Fruit fly (Drosophila melanogaster) whole organism, prepupa: ENCODE measurements around the gene CG31904.

Source experiments
- Blimp-1 ChIP-seq: fragments of 200-800 bp; sonication (Bioruptor generic); optimal IDR thresholded peaks from 3 replicates; lab custom pipeline; 2017; ENCODE audit warnings: missing biosample characterization, missing genetic modification characterization, mild to moderate bottlenecking, moderate library complexity, missing genetic modification reagents
- CG10631 ChIP-seq: fragments of 200-800 bp; sonication (Bioruptor generic); optimal IDR thresholded peaks from 2 replicates; lab custom pipeline; 2016; ENCODE audit warnings: missing biosample characterization, missing genetic modification characterization
- CG10669 ChIP-seq: fragments of 200-800 bp; sonication (Bioruptor generic); optimal IDR thresholded peaks from 3 replicates; lab custom pipeline; 2018; ENCODE audit warnings: missing biosample characterization, mild to moderate bottlenecking, missing genetic modification characterization, moderate library complexity
- CG11902 ChIP-seq: fragments of 200-800 bp; sonication (Bioruptor generic); optimal IDR thresholded peaks from 3 replicates; lab custom pipeline; 2016; ENCODE audit warnings: missing biosample characterization, missing genetic modification characterization
- CG3032 ChIP-seq: fragments of 200-800 bp; optimal IDR thresholded peaks from 2 replicates; lab custom pipeline; 2019; ENCODE audit warnings: missing biosample characterization, mild to moderate bottlenecking, missing genetic modification characterization, moderate library complexity
- CG34406 ChIP-seq: fragments of 200-800 bp; sonication (Bioruptor generic); optimal IDR thresholded peaks from 3 replicates; lab custom pipeline; 2016; ENCODE audit warnings: missing biosample characterization, missing genetic modification characterization
- CG6276 ChIP-seq: fragments of 200-800 bp; sonication (Bioruptor generic); optimal IDR thresholded peaks from 2 replicates; lab custom pipeline; 2017; ENCODE audit warnings: missing biosample characterization, mild to moderate bottlenecking, missing genetic modification characterization
- CG6854 ChIP-seq: fragments of 200-800 bp; sonication (Bioruptor generic); optimal IDR thresholded peaks from 2 replicates; lab custom pipeline; 2017; ENCODE audit warnings: missing biosample characterization, mild to moderate bottlenecking, missing genetic modification characterization
- CG7368 ChIP-seq: fragments of 200-800 bp; sonication (Bioruptor generic); optimal IDR thresholded peaks from 3 replicates; lab custom pipeline; 2016; ENCODE audit warnings: missing biosample characterization, missing genetic modification characterization
- CG8632 ChIP-seq: fragments of 200-800 bp; sonication (Bioruptor generic); optimal IDR thresholded peaks from 3 replicates; lab custom pipeline; 2016; ENCODE audit warnings: missing biosample characterization, missing genetic modification characterization
- CG9139 ChIP-seq: fragments of 200-800 bp; sonication (Bioruptor generic); optimal IDR thresholded peaks from 3 replicates; lab custom pipeline; 2017; ENCODE audit warnings: missing biosample characterization, mild to moderate bottlenecking, missing genetic modification characterization
- Eip78C ChIP-seq: fragments of 200-800 bp; sonication (Bioruptor generic); peaks from one replicate; lab custom pipeline; 2016; ENCODE audit warnings: missing biosample characterization, missing genetic modification characterization
- Eip93F ChIP-seq: fragments of 200-800 bp; sonication (Bioruptor generic); optimal IDR thresholded peaks from 2 replicates; lab custom pipeline; 2016; ENCODE audit warnings: missing biosample characterization, mild to moderate bottlenecking, missing genetic modification characterization
- Ets21C ChIP-seq: fragments of 200-800 bp; sonication (Bioruptor generic); optimal IDR thresholded peaks from 3 replicates; lab custom pipeline; 2016; ENCODE audit warnings: missing biosample characterization, missing genetic modification characterization
- Gug ChIP-seq: fragments of 200-800 bp; sonication (Bioruptor generic); IDR thresholded peaks from 2 replicates; pipeline ENCODE4 v1.3.6; 2022; ENCODE audit warnings: missing biosample characterization, missing genetic modification characterization
- Met ChIP-seq: fragments of 200-800 bp; sonication (Bioruptor generic); optimal IDR thresholded peaks from 3 replicates; lab custom pipeline; 2016; ENCODE audit warnings: missing biosample characterization, missing genetic modification characterization
- Smox ChIP-seq: fragments of 200-800 bp; sonication (Bioruptor generic); optimal IDR thresholded peaks from 3 replicates; lab custom pipeline; 2016; ENCODE audit warnings: missing biosample characterization, missing genetic modification characterization
- Sox14 ChIP-seq: fragments of 200-800 bp; sonication (Bioruptor generic); optimal IDR thresholded peaks from 3 replicates; lab custom pipeline; 2016; ENCODE audit warnings: missing biosample characterization, missing genetic modification characterization
- achi ChIP-seq: fragments of 200-800 bp; sonication (Bioruptor generic); optimal IDR thresholded peaks from 3 replicates; lab custom pipeline; 2016; ENCODE audit warnings: missing biosample characterization, missing genetic modification characterization
- dac ChIP-seq: fragments of 200-800 bp; sonication (Bioruptor generic); optimal IDR thresholded peaks from 2 replicates; lab custom pipeline; 2017; ENCODE audit warnings: missing biosample characterization, mild to moderate bottlenecking, missing genetic modification characterization
- dsx ChIP-seq: fragments of 200-800 bp; optimal IDR thresholded peaks from 3 replicates; lab custom pipeline; 2019; ENCODE audit warnings: missing biosample characterization, mild to moderate bottlenecking, missing genetic modification characterization, moderate library complexity; ENCODE audit not compliant: poor library complexity, severe bottlenecking
- eg ChIP-seq: fragments of 200-800 bp; sonication (Bioruptor generic); IDR thresholded peaks from 3 replicates; pipeline ENCODE4 v1.3.6; 2022; ENCODE audit warnings: missing biosample characterization, missing genetic modification characterization
- fd59A ChIP-seq: fragments of 200-800 bp; sonication (Bioruptor generic); optimal IDR thresholded peaks from 2 replicates; lab custom pipeline; 2017; ENCODE audit warnings: missing biosample characterization, mild to moderate bottlenecking, missing genetic modification characterization, missing genetic modification reagents
- fkh ChIP-seq: fragments of 200-800 bp; sonication (Bioruptor generic); optimal IDR thresholded peaks from 3 replicates; lab custom pipeline; 2017; ENCODE audit warnings: missing biosample characterization, mild to moderate bottlenecking, missing genetic modification characterization, moderate library complexity
- lz ChIP-seq: fragments of 200-800 bp; sonication (Bioruptor generic); optimal IDR thresholded peaks from 3 replicates; lab custom pipeline; 2016; ENCODE audit warnings: missing biosample characterization, missing genetic modification characterization
- net ChIP-seq: fragments of 200-800 bp; sonication (Bioruptor generic); optimal IDR thresholded peaks from 3 replicates; lab custom pipeline; 2016; ENCODE audit warnings: missing biosample characterization, missing genetic modification characterization
- pdm3 ChIP-seq: fragments of 200-800 bp; sonication (Bioruptor generic); optimal IDR thresholded peaks from 3 replicates; lab custom pipeline; 2016; ENCODE audit warnings: missing biosample characterization, missing genetic modification characterization
- salr ChIP-seq, 2 experiments: fragments of 200-800 bp; sonication (Bioruptor generic); optimal IDR thresholded peaks; 3 replicates each; lab custom pipeline; 2016 to 2018; ENCODE audit warnings: missing biosample characterization in 2 of 2, missing genetic modification characterization in 2 of 2, mild to moderate bottlenecking in 1 of 2
- spab ChIP-seq: fragments of 200-800 bp; sonication (Bioruptor generic); optimal IDR thresholded peaks from 2 replicates; lab custom pipeline; 2017; ENCODE audit warnings: missing biosample characterization, mild to moderate bottlenecking, missing genetic modification characterization, missing genetic modification reagents
- svp ChIP-seq: fragments of 200-800 bp; sonication (Bioruptor generic); peaks from one replicate; lab custom pipeline; 2016; ENCODE audit warnings: missing biosample characterization, missing genetic modification characterization
- topi ChIP-seq: fragments of 200-800 bp; sonication (Bioruptor generic); optimal IDR thresholded peaks from 3 replicates; lab custom pipeline; 2016; ENCODE audit warnings: missing biosample characterization, missing genetic modification characterization

CG31904 gene

DNA sequence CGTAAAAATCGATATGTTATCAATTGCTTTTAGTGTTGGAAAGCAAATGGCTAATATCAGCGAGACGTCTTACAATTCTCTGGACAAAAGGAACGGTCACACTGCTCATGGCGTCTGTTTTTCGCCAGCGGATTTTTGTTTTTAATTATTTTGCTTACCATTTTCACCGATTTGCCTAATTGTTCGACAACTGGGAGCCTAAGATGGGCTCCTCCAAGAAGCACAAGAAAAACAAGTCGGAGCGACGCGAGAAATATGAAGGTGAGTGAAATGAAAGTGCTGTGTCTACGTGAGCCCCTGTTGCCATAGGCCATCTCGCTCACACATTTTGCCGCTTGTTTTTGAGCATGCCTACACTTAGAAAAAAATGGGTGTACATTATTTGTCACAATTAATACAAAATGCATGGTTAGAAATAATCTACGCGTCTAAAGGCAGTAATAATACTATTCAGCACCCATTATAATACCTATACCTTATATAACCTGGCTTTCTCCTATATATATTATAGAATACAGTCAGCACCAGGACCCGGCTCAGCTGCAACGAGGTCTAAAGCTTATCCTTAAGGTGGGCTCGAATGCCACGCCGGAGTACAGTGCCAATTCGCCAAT lies 44.3 kb upstream of the CG31904 start, which contains the start of gene Brd7-9 (continued):
- TF ChIP-seq topi, result peak; percentile 77
- peak; percentile 31 for TF ChIP-seq Ets21C (GFP tag; lab: Kevin White, UChicago)
- peak; percentile 87 for TF ChIP-seq net
- peak; percentile 62 for TF ChIP-seq CG3032 (tag; lab: Kevin White, UChicago)
- TF ChIP-seq Gug (GFP tag; lab: Robert Waterston, UW), result peak; percentile 67
- TF ChIP-seq Blimp-1 (GFP tag; lab: Kevin White, UChicago), result no peak
- peak; percentile 73 for TF ChIP-seq CG7368 (GFP tag; lab: Kevin White, UChicago)
- peak; percentile 92 for TF ChIP-seq eg
- TF ChIP-seq achi (GFP tag; lab: Kevin White, UChicago), result peak; percentile 75
- peak; percentile 74 for TF ChIP-seq Sox14
- peak; percentile 67 for TF ChIP-seq CG34406 (GFP tag; lab: Kevin White, UChicago)
- peak in 1 of 2 experiments; percentile 28 for TF ChIP-seq salr (GFP tag; optimal IDR thresholded peaks at IDR 0.05; lab: Kevin White, UChicago)

DNA sequence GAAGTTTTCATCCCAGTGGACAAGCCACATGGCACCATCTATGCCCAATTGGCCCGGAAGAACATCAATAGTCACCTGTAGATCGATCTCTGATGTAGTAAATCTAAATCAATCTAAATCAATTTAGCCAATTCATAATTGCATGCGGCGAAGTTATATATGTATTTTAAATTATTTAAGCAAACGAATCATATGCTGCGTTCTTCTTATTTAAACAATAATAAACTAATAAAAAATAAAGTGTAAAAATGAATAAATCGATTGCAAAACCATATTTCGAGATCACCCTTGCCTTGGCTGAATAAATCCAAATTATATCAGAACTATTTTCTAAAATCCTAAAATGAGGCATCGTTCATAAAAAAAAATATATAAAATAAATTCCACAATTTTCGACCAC lies 42.6 kb upstream of the CG31904 start, which contains the start of gene CG7164:
CG7164 (plus strand) TSS at position 301 of the 400 bp plus-strand sequence.
- TF ChIP-seq Eip93F (GFP tag; lab: Kevin White, UChicago) (no peak), CG6276 (GFP tag; lab: Kevin White, UChicago) (no peak), svp (GFP tag; lab: Kevin White, UChicago) (no peak), dsx (GFP tag; lab: Kevin White, UChicago) (no peak), CG11902 (no peak), Ets21C (GFP tag; lab: Kevin White, UChicago) (no peak), CG6854 (no peak), Smox (GFP tag; lab: Kevin White, UChicago) (no peak), spab (GFP tag; lab: Kevin White, UChicago) (no peak), eg (no peak), CG9139 (GFP tag; lab: Kevin White, UChicago) (no peak), lz (no peak), fd59A (GFP tag; lab: Kevin White, UChicago) (no peak)

DNA sequence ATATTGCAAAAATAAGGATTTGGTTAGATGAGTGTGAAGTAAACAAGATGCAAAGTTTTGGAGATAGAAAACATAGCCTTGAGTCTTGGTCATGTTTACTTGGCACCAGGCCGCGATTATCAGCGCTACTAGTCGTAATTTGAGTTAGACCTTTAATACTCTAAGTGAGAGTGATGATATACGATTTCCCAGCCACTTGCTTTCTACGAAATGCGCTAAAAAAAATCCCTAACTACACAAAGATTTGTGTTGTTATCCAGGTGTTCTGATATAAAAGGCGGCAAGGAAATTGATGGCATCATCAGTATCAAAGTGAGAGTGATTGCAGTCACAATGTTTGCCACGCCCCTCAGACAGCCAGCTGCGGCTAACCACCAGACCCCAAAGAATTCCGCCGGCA lies 41.2 kb upstream of the CG31904 start, which contains the start of gene Uro:
Uro (plus strand) TSS at position 301 of the 400 bp plus-strand sequence.
- TF ChIP-seq pdm3 (GFP tag; lab: Kevin White, UChicago) (no peak), Met (GFP tag; lab: Kevin White, UChicago) (no peak), CG34406 (GFP tag; lab: Kevin White, UChicago) (no peak), CG8632 (GFP tag; lab: Kevin White, UChicago) (no peak), Gug (GFP tag; lab: Robert Waterston, UW) (no peak), dac (GFP tag; lab: Kevin White, UChicago) (no peak), CG10669 (no peak)

DNA sequence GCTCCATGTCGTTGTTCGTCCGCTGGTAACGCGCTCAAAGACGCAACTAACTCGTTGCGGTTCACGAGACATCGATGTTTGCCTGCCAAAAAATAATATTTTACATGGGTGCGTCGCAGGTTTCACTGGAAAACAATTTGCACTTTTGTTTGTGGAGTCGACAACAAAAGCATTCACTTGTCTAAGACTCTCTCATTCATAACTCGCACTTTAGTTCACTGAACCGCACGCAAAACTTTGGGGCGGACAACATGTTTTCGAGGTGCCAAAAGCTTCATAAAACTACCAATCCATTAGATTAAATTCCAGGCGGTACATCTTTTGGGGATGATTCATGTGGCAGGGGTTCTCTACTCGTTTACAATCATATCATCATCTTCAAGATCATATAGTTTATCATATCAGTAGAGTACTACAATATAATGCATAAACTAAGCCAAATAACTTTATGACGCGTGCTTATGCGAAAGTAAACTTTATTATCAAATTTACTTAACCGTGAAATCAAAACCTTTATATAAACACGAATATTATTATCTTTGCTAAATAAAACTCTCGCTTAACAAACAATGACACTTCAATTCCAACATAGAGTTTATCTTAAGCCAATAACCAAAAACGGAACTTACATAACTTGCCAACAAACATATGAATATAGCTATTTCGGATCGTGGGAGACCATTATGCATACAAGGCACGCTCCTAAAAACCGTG lies 39.5 kb upstream of the CG31904 start, which contains the start of gene CG7179:
CG7179 (minus strand) TSS at position 51 of the 714 bp plus-strand sequence.
- TF ChIP-seq CG10631 (GFP tag; lab: Kevin White, UChicago), result no peak
- TF ChIP-seq fkh (GFP tag; lab: Kevin White, UChicago), result peak; percentile 72

DNA sequence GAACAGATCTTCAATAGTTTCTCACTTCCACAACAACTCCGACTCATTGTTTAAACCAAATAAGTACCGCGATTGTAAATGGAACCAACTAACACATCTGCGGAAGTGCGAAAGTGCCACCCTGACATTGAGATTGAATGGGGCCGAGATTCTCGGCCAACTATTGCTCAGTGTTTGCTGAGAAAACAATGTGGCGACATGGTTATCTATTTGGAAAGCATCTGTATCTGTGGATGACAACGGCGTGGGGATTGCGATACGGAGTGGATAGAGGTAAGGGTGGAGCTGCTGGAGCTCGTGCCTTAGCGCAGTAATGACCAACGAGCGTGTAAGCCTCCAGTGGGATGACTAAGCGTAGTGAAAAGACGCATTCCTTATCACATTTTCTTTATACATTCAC lies 36.7 kb upstream of the CG31904 start:
- TF ChIP-seq fkh (GFP tag; lab: Kevin White, UChicago), result peak; percentile 60
- no peak for TF ChIP-seq Eip78C (GFP tag; lab: Kevin White, UChicago)
